Fruit fly (Drosophila melanogaster) whole organism, pupa: Measurements from ENCODE around the gene CG7606.
A peak's percentile ranks its signal among the peaks of the same experiment; 100 is the strongest.

Experiments
- CG10348 ChIP-seq: fragments of 200-800 bp; sonication (Bioruptor generic); IDR thresholded peaks from 2 replicates; pipeline ENCODE4 v1.3.6; 2022; ENCODE audit warnings: missing biosample characterization, missing genetic modification characterization
- CG12605 ChIP-seq: fragments of 200-800 bp; sonication (Bioruptor generic); IDR thresholded peaks from 2 replicates; pipeline ENCODE4 v1.3.6; 2022; ENCODE audit warnings: missing biosample characterization, missing genetic modification characterization
- CG13204 ChIP-seq: fragments of 200-800 bp; sonication (Bioruptor generic); optimal IDR thresholded peaks from 2 replicates; lab custom pipeline; 2018; ENCODE audit warnings: missing biosample characterization, mild to moderate bottlenecking, missing genetic modification characterization, moderate library complexity
- CG14655 ChIP-seq: fragments of 200-800 bp; sonication (Bioruptor generic); optimal IDR thresholded peaks from 3 replicates; lab custom pipeline; 2017; ENCODE audit warnings: mild to moderate bottlenecking, missing biosample characterization, missing genetic modification reagents, missing genetic modification characterization
- CG15710 ChIP-seq: fragments of 200-800 bp; sonication (Bioruptor generic); optimal IDR thresholded peaks from 2 replicates; lab custom pipeline; 2018; ENCODE audit warnings: missing biosample characterization, mild to moderate bottlenecking, missing genetic modification characterization, moderate library complexity
- CG17806 ChIP-seq: fragments of 200-800 bp; sonication (Bioruptor generic); optimal IDR thresholded peaks from 2 replicates; lab custom pipeline; 2018; ENCODE audit warnings: missing biosample characterization, mild to moderate bottlenecking, missing genetic modification characterization, moderate library complexity
- CG32121 ChIP-seq: fragments of 200-800 bp; sonication (Bioruptor generic); IDR thresholded peaks from 2 replicates; pipeline ENCODE4 v1.3.6; 2022; ENCODE audit warnings: missing biosample characterization, missing genetic modification characterization
- CG34367 ChIP-seq: fragments of 200-800 bp; sonication (Bioruptor generic); optimal IDR thresholded peaks from 2 replicates; lab custom pipeline; 2018; ENCODE audit warnings: missing biosample characterization, mild to moderate bottlenecking, missing genetic modification characterization
- CG4496 ChIP-seq: fragments of 200-800 bp; sonication (Bioruptor generic); IDR thresholded peaks from 3 replicates; pipeline ENCODE4 v1.3.6; 2022; ENCODE audit warnings: missing biosample characterization, missing genetic modification characterization
- CG8159 ChIP-seq: fragments of 200-800 bp; sonication (Bioruptor generic); optimal IDR thresholded peaks from 3 replicates; lab custom pipeline; 2018; ENCODE audit warnings: missing biosample characterization, mild to moderate bottlenecking, missing genetic modification characterization, moderate library complexity
- CG8301 ChIP-seq: fragments of 200-800 bp; sonication (Bioruptor generic); optimal IDR thresholded peaks from 2 replicates; lab custom pipeline; 2018; ENCODE audit warnings: missing biosample characterization, mild to moderate bottlenecking, missing genetic modification characterization
- CG9948 ChIP-seq: fragments of 200-800 bp; sonication (Bioruptor generic); optimal IDR thresholded peaks from 2 replicates; lab custom pipeline; 2018; ENCODE audit warnings: missing biosample characterization, mild to moderate bottlenecking, missing genetic modification characterization, moderate library complexity
- D1 ChIP-seq: fragments of 200-800 bp; sonication (Bioruptor generic); optimal IDR thresholded peaks from 2 replicates; lab custom pipeline; 2018; ENCODE audit warnings: missing biosample characterization, mild to moderate bottlenecking, missing genetic modification characterization, moderate library complexity
- EcR ChIP-seq: fragments of 200-800 bp; sonication (Bioruptor generic); optimal IDR thresholded peaks from 3 replicates; lab custom pipeline; 2019; ENCODE audit warnings: missing biosample characterization, missing genetic modification characterization, mild to moderate bottlenecking, moderate library complexity, missing genetic modification reagents
- Ets98B ChIP-seq: fragments of 200-800 bp; sonication (Bioruptor generic); IDR thresholded peaks from 2 replicates; pipeline ENCODE4 v1.3.6; 2022; ENCODE audit warnings: missing biosample characterization, missing genetic modification characterization
- Pif1A ChIP-seq: fragments of 200-800 bp; sonication (Bioruptor generic); optimal IDR thresholded peaks from 3 replicates; lab custom pipeline; 2016; ENCODE audit warnings: missing biosample characterization, missing genetic modification characterization
- Pif1B ChIP-seq: fragments of 200-800 bp; sonication (Bioruptor generic); optimal IDR thresholded peaks from 3 replicates; lab custom pipeline; 2016; ENCODE audit warnings: missing biosample characterization, missing genetic modification characterization
- fd96Ca ChIP-seq: fragments of 200-800 bp; sonication (Bioruptor generic); IDR thresholded peaks from 3 replicates; pipeline ENCODE4 v1.3.6; 2022; ENCODE audit warnings: missing biosample characterization, missing genetic modification characterization
- gl ChIP-seq: fragments of 200-800 bp; sonication (Bioruptor generic); optimal IDR thresholded peaks from 2 replicates; lab custom pipeline; 2018; ENCODE audit warnings: missing biosample characterization, mild to moderate bottlenecking, missing genetic modification characterization

Gene CG7606

DNA sequence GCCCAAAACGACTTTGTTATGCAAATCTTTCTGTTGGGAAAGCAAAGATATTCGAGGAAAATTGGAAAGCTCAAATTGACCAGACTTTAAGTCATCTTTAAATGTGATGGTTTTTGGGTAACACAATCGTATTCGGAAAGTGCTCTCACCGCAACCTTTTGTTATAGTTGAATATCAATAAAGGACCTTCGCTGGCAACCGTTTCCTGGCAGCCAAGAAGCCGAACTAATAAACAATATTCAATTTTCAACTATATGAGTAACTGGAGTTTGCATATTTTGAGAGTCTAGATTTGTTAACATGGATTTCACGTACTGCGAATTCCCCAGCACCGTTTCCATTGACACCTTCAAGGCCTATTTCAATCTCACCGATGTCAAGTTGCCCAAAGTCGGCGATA is 30.5 kb downstream of the CG7606 start, which contains the start of gene CG14325:
Gene CG14325 (plus strand): TSS at position 301 of the 400 bp plus-strand sequence.
- TF ChIP-seq CG14655 (GFP tag; lab: Kevin White, UChicago) (no peak), CG4496 (no peak), Ets98B (GFP tag; lab: Robert Waterston, UW) (no peak)
- TF ChIP-seq, all 21 proteins: peak for 0

DNA sequence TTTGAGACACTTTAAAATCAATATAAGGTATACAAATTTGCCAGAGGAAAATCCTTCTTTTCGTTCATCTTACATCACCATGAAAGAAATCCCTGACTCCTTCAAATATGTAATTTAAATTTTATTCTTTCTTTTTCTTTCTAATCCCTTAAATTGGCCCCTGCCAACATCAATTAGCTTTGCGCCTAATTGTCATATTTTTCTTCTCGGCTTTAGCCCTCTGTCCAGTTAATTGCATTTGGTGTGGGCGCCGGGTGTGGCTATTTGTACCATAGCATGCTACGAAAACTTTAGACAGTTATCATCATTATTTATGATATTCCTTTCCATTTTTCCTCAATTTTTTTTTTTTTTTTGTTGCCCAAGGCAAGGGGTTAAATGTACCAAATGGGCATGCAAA is 34.1 kb downstream of the CG7606 start, which contains the start of gene CG43175:
Gene CG43175 (plus strand): TSS at position 301 of the 400 bp plus-strand sequence.
- TF ChIP-seq CG12605 (GFP tag; lab: Robert Waterston, UW) (no peak), CG8159 (tag; lab: Kevin White, UChicago) (no peak)

DNA sequence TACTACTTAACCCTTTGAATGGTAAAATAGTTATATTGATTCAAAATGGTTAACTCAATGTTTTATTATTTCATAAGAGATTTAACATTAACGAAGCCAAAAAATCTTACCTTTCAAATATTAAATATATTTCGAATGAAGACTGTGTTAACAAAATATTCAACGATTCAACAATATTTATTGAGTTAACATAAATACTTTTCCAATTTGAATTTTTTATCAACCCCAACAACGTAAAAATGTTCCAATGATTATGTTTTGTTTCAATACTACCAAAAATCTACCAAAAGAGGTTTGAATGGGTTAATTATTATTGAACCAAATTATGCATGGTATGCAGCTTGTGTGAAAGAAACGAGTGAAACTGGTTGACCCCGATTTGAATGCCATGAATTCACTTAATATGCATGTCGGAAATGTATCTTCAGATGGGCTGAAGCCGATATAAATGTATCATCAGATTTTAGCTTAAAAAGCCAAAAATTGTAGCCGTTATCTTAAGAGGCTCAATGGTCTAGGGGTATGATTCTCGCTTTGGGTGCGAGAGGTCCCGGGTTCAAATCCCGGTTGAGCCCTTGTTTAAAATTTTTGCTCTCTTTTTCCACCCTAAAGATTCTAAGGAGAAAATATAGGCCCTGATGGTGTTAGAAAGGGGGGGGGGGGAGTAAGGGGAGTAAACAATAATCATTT is 35.0 kb downstream of the CG7606 start:
- TF ChIP-seq CG10348 (GFP tag; lab: Robert Waterston, UW), result no peak
- no peak for TF ChIP-seq CG32121 (GFP tag; lab: Robert Waterston, UW)
- no peak for TF ChIP-seq CG4496
- no peak for TF ChIP-seq CG14655 (GFP tag; lab: Kevin White, UChicago)
- TF ChIP-seq Pif1B, result no peak
- TF ChIP-seq Ets98B (GFP tag; lab: Robert Waterston, UW), result no peak
- no peak for TF ChIP-seq CG8301
- TF ChIP-seq EcR (GFP tag; lab: Kevin White, UChicago), result no peak
- no peak for TF ChIP-seq D1 (tag; lab: Kevin White, UChicago)
- no peak for TF ChIP-seq CG17806 (tag; lab: Kevin White, UChicago)
- TF ChIP-seq CG12605 (GFP tag; lab: Robert Waterston, UW), result no peak
- no peak for TF ChIP-seq CG34367 (tag; lab: Kevin White, UChicago)
- no peak for TF ChIP-seq Pif1A (GFP tag; lab: Kevin White, UChicago)
- TF ChIP-seq CG8159 (tag; lab: Kevin White, UChicago), result no peak
- TF ChIP-seq CG9948 (tag; lab: Kevin White, UChicago), result no peak
- no peak for TF ChIP-seq fd96Ca (GFP tag; lab: Robert Waterston, UW)
- no peak for TF ChIP-seq CG15710 (tag; lab: Kevin White, UChicago)
- TF ChIP-seq, all 21 proteins: peak for 0

dm6 chr3R:17644019-17644418 is 47.7 kb downstream of the CG7606 start:
- TF ChIP-seq EcR (GFP tag; lab: Kevin White, UChicago), result no peak
- no peak for TF ChIP-seq CG8159 (tag; lab: Kevin White, UChicago)
- TF ChIP-seq Pif1B, result no peak
- no peak for TF ChIP-seq CG15710 (tag; lab: Kevin White, UChicago)
- no peak for TF ChIP-seq CG34367 (tag; lab: Kevin White, UChicago)
- no peak for TF ChIP-seq CG12605 (GFP tag; lab: Robert Waterston, UW)

DNA sequence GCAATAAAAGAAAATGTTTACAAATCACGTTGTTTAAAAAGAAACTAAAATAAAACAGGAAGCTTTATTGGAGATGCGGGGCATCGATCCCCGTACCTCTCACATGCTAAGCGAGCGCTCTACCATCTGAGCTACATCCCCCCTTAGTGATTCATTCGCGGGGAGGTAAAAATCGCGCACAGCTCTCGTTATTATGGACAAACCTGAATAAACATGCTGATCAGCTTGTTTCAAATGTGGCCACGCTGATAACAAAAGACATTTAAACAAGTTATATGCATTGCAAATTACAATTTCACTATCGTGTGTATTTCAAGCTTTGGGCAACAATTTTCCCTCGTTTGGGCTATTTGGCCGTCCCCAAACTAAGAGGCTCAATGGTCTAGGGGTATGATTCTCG is 48.9 kb downstream of the CG7606 start:
- TF ChIP-seq CG17806 (tag; lab: Kevin White, UChicago) (no peak), Ets98B (GFP tag; lab: Robert Waterston, UW) (no peak), CG34367 (tag; lab: Kevin White, UChicago) (no peak), CG10348 (GFP tag; lab: Robert Waterston, UW) (no peak), Pif1A (GFP tag; lab: Kevin White, UChicago) (no peak), CG32121 (GFP tag; lab: Robert Waterston, UW) (no peak), CG4496 (peak; percentile 22; the same call in 1 of the 3 replicates), fd96Ca (GFP tag; lab: Robert Waterston, UW) (no peak), CG12605 (GFP tag; lab: Robert Waterston, UW) (no peak)

DNA sequence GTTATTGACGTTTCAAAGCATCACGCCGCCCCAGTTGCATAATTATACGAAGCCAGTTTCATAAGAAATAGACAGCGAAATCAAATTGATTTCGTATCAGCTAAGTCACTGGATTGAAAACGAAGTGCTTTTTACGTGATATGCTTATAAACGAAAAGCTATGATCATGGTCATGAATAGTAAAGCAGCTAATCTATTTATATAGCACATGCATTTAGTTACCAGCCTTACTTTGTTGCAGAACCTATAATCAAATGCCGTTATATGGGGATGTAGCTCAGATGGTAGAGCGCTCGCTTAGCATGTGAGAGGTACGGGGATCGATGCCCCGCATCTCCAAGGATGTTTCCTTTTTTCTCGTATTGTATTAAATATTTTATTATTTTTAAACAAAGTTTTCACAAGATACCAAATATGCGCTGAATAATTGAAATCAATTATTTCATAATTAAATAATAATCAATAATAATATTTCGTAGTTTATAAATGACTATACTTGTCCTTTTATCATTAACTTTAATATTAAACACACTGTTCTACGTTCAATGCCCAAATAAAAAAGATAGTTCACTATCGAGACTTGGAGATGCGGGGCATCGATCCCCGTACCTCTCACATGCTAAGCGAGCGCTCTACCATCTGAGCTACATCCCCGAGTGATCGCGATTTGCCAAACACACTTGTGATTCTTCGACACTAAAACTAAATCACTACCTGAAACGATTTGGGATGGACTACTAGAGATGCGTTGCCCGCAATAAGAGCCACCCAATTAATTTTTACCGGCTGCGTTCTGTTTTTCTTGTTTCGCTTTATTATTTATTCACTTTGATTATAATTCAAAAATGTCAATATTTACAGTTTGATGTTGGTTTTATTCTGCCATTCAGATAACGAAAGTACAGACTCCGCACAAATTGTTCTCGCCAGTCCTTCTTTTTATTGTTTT is 50.0 kb downstream of the CG7606 start:
- TF ChIP-seq Ets98B (GFP tag; lab: Robert Waterston, UW) (no peak), CG34367 (tag; lab: Kevin White, UChicago) (no peak), CG8159 (tag; lab: Kevin White, UChicago) (no peak), CG10348 (GFP tag; lab: Robert Waterston, UW) (no peak), fd96Ca (GFP tag; lab: Robert Waterston, UW) (no peak), D1 (tag; lab: Kevin White, UChicago) (no peak), CG32121 (GFP tag; lab: Robert Waterston, UW) (no peak), CG4496 (no peak), Pif1A (GFP tag; lab: Kevin White, UChicago) (no peak), CG15710 (tag; lab: Kevin White, UChicago) (no peak)
- TF ChIP-seq, all 21 proteins: peak for 0

DNA sequence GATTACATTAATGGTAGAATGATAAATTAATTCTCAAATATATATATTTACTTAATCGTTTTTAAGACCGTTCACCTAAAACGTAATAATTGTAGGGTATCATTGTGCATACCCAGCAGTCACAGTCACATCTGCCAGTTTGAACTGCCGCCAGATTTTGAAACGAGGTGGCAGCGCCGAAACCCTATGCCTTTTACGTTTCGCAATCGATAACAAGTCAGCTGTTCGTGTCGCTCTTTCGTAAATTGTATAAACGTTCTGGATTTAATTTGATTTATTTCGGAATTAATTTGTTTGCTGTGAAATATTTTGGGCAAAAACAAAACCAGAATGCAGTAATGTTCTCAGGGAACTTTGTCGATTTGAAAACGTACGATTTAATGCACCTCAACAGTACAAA is 51.1 kb downstream of the CG7606 start, which contains the start of gene CG14322:
Gene CG14322 (plus strand): TSS at position 236 of the 400 bp plus-strand sequence.
- no peak for TF ChIP-seq CG8159 (tag; lab: Kevin White, UChicago)
- no peak for TF ChIP-seq gl (tag; lab: Kevin White, UChicago)
- no peak for TF ChIP-seq CG34367 (tag; lab: Kevin White, UChicago)
- TF ChIP-seq CG14655 (GFP tag; lab: Kevin White, UChicago), result no peak
- TF ChIP-seq Pif1B, result no peak
- TF ChIP-seq CG13204 (GFP tag; lab: Kevin White, UChicago), result no peak
